Fruit fly (Drosophila melanogaster) S2 (cell line): ENCODE measurements around the gene FucT6.

ENCODE experiments used
- CG8478 ChIP-seq: fragments of >200 bp; optimal IDR thresholded peaks from 2 replicates; lab custom pipeline; 2018
- CTCF ChIP-seq, 2 experiments: fragments of >200 bp; optimal IDR thresholded peaks; 2 replicates each; lab custom pipeline; 2018

dm6 chrX:11680405-11680804 lies 29.3 kb downstream of the FucT6 start:
- TF ChIP-seq CG8478 (lab: Kevin White, UChicago) (no peak), CTCF (optimal IDR thresholded peaks at IDR 0.05; lab: Kevin White, UChicago) (no peak)
